Worm (Caenorhabditis elegans): ENCODE results near the gene C49F8.1.

C49F8.1 gene

ce11 chrX:13401783-13402182 lies 37.0 kb upstream of the C49F8.1 start, which contains the start of gene F02C12.1:
Gene F02C12.1 (plus strand): TSS chrX:13402083.
- TF ChIP-seq snpc-4 (GFP tag; optimal IDR thresholded peaks at IDR 0.05) (no peak), snpc-4 (tag; optimal IDR thresholded peaks at IDR 0.05) (no peak), cebp-2 (GFP tag; IDR thresholded peaks at IDR 0.05) (no peak), B0336.3 (GFP tag; IDR thresholded peaks at IDR 0.05) (no peak), fkh-3 (tag; optimal IDR thresholded peaks at IDR 0.05) (no peak), F49E8.2 (tag; optimal IDR thresholded peaks at IDR 0.05; ENCODE audit: insufficient read depth) (no peak), C06A6.2 (GFP tag; conservative IDR thresholded peaks at IDR 0.05) (no peak), K11D2.4 (GFP tag; IDR thresholded peaks at IDR 0.05) (no peak), madf-10 (tag; optimal IDR thresholded peaks at IDR 0.05) (no peak), madf-6 (GFP tag; IDR thresholded peaks at IDR 0.05) (no peak), lin-26 (GFP tag; IDR thresholded peaks at IDR 0.05) (no peak)

DNA sequence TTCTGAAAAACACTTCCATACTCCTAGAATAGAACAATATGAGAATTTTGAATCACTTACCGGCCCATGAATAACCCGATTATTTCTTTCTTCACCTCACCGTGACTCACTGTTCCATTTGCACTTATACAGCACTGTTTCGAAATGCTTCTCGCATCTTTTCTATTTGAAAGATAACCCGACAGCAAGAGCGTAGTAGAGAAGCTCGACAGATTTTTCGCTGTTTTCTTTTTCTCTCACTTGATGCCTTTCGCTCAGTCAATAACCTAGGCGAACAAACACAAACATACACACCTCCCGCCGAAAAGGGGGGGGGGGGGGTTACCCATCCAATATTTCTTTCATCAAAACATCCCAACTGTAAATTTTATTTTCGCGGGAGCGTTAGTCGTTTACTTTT lies 36.5 kb upstream of the C49F8.1 start:
- no peak for TF ChIP-seq B0019.2 (GFP tag; conservative IDR thresholded peaks at IDR 0.05)
- TF ChIP-seq cebp-1 (GFP tag; IDR thresholded peaks at IDR 0.05) = peak; percentile 75
- peak; percentile 81 for TF ChIP-seq cebp-1 (tag; optimal IDR thresholded peaks at IDR 0.05)
- no peak for TF ChIP-seq mel-28 (tag; optimal IDR thresholded peaks at IDR 0.05; ENCODE audit: borderline replicate concordance)
- TF ChIP-seq B0261.1 (tag; optimal IDR thresholded peaks at IDR 0.05) = no peak
- TF ChIP-seq nhr-80 (tag; optimal IDR thresholded peaks at IDR 0.05) = peak; percentile 71
- TF ChIP-seq F57A8.1 (GFP tag; optimal IDR thresholded peaks at IDR 0.05) = no peak
- TF ChIP-seq hmg-20 (GFP tag; IDR thresholded peaks at IDR 0.05) = no peak
- no peak for TF ChIP-seq ceh-58 (GFP tag; IDR thresholded peaks at IDR 0.05)
- TF ChIP-seq dox-1 (GFP tag; IDR thresholded peaks at IDR 0.05) = 0 out of 2 replicates have a peak, but pooled peaks have one; percentile 6
- TF ChIP-seq attf-5 (GFP tag; optimal IDR thresholded peaks at IDR 0.05) = no peak
- TF ChIP-seq fkh-3 (tag; optimal IDR thresholded peaks at IDR 0.05) = no peak

DNA sequence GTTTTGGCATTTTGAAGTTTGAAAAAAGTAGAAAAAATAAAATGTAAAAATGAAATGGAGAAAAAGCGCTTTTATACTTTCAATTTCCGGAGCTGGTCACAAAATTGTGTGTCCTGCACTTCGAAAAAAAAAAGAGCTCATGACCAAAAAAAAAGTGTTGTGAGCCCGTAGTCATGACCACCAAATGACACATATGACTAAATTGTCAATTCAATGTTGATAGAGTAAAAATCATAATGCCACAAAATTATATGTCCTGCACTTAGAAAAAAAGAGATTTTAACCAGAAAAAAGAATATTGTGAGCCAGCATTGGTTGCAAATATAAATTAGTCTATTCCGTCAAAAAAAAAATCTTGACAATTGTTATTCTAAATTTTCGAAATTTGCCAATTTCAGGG lies 34.4 kb upstream of the C49F8.1 start, which contains the start of gene F02C12.2:
Gene F02C12.2 (minus strand): TSS at position 101 of the 400 bp plus-strand sequence.
- TF ChIP-seq madf-8 (GFP tag; conservative IDR thresholded peaks at IDR 0.05) (no peak), nhr-179 (tag; optimal IDR thresholded peaks at IDR 0.05) (no peak), nhr-90 (tag; optimal IDR thresholded peaks at IDR 0.05) (no peak), nhr-80 (tag; optimal IDR thresholded peaks at IDR 0.05) (no peak), gei-17 (GFP tag; optimal IDR thresholded peaks at IDR 0.05) (no peak)

DNA sequence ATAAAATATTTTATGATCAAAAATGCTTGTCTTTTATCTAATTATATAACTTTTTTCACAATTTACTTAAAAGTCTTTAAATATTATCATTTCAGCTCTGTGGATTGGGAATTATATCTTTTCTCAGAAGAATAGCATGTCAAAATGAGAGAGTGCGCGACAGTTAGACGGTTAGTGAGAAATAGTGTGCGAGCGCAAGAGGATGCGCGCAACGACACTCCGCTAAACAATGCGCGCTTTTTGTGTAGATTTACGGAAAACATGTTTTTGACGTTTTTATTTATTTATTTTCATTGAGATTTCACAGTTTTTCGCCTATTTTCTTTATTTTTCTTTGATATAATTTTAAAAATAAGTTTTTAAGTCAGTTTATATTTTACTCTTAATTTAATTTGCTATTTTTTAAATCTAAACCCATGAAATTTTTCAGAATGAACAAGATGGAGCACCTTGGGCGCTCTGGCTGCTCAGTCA lies 31.8 kb upstream of the C49F8.1 start, which contains the start of gene F02C12.3:
Gene F02C12.3 (plus strand): TSS at position 424 of the 474 bp plus-strand sequence.
- TF ChIP-seq let-607 (tag; optimal IDR thresholded peaks at IDR 0.05) (peak in 1 of 2 experiments; percentile 23), ceh-79 (tag; optimal IDR thresholded peaks at IDR 0.05) (no peak), nhr-27 (tag; optimal IDR thresholded peaks at IDR 0.05) (no peak), hmg-1.2 (GFP tag; IDR thresholded peaks at IDR 0.05) (peak; percentile 98), B0019.2 (GFP tag; conservative IDR thresholded peaks at IDR 0.05) (no peak), aptf-3 (GFP tag; IDR thresholded peaks at IDR 0.05) (no peak), snpc-4 (GFP tag; optimal IDR thresholded peaks at IDR 0.05) (no peak), snpc-4 (tag; optimal IDR thresholded peaks at IDR 0.05) (peak in 1 of 4 experiments; percentile 1), akir-1 (GFP tag; optimal IDR thresholded peaks at IDR 0.05) (no peak), tbp1 (GFP tag; optimal IDR thresholded peaks at IDR 0.05) (no peak), xnd-1 (tag; optimal IDR thresholded peaks at IDR 0.05) (no peak), hrde-1 (tag; optimal IDR thresholded peaks at IDR 0.05; ENCODE audit: borderline replicate concordance) (no peak), bed-1 (GFP tag; IDR thresholded peaks at IDR 0.05) (no peak), die-1 (tag; optimal IDR thresholded peaks at IDR 0.05) (no peak), attf-3 (GFP tag; conservative IDR thresholded peaks at IDR 0.05) (peak; percentile 99), nfyb-1 (GFP tag; IDR thresholded peaks at IDR 0.05) (no peak), rpc-1 (optimal IDR thresholded peaks at IDR 0.05) (no peak), rpc-1 (tag; optimal IDR thresholded peaks at IDR 0.05) (no peak), nhr-179 (tag; optimal IDR thresholded peaks at IDR 0.05) (no peak), hlh-26 (GFP tag; conservative IDR thresholded peaks at IDR 0.05) (no peak), lin-40 (tag; optimal IDR thresholded peaks at IDR 0.05) (peak; percentile 80), madf-3 (GFP tag; IDR thresholded peaks at IDR 0.05) (no peak), K12H6.12 (tag; optimal IDR thresholded peaks at IDR 0.05) (no peak)

Data from whole organism, young adult.